Fruit fly (Drosophila melanogaster): ENCODE measurements around the gene Cpr78Cc.
A peak's percentile ranks its signal among the peaks of the same experiment; 100 is the strongest.

- TF ChIP-seq D1 (tag; optimal IDR thresholded peaks at IDR 0.05) (no peak), CG13204 (GFP tag; optimal IDR thresholded peaks at IDR 0.05) (peak; percentile 74), Pif1A (GFP tag; optimal IDR thresholded peaks at IDR 0.05) (no peak), rn (GFP tag; IDR thresholded peaks at IDR 0.05) (no peak), EcR (GFP tag; optimal IDR thresholded peaks at IDR 0.05) (peak; percentile 93), Snoo (tag; optimal IDR thresholded peaks at IDR 0.05) (peak; percentile 32), Pif1B (GFP tag; optimal IDR thresholded peaks at IDR 0.05) (no peak), Ets98B (GFP tag; IDR thresholded peaks at IDR 0.05) (no peak), CG32121 (GFP tag; IDR thresholded peaks at IDR 0.05) (peak; percentile 34), fd96Ca (GFP tag; IDR thresholded peaks at IDR 0.05) (no peak), gl (tag; optimal IDR thresholded peaks at IDR 0.05) (no peak), CG10348 (GFP tag; IDR thresholded peaks at IDR 0.05) (no peak)
Measured at dm6 chr3L:21252525-21252924, 47.9 kb upstream of the Cpr78Cc start.

Data from whole organism, pupa.